Worm (Caenorhabditis elegans): ENCODE measurements around the gene F38H4.4.
A peak's percentile ranks its signal among the peaks of the same experiment; 100 is the strongest.

F38H4.4 gene

DNA sequence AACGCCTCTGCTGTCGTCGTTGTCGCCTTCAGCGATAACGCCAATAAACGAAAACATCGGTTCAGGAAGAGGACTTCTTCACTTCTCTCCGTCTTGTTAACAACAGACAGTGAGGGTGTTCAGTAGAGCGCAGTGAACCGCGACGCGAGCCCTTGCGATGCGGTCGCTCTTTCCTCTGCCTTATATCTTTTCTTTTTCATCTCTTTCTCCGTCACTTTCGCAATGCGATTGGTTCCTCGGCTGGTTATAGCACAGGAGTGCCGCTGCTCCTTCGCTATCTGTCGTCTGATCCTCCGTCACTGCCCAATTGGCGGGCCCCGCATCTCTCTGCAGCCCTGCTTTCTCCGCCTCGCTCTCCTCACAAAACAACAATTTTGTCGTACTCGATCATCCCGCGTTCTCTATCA lies 9.1 kb downstream of the F38H4.4 start (continued):
- peak; percentile 51; the same call in 1 of the 2 replicates for TF ChIP-seq ceh-44 (GFP tag; IDR thresholded peaks at IDR 0.05)
- TF ChIP-seq lin-13 (GFP tag; optimal IDR thresholded peaks at IDR 0.05) = peak; percentile 58
- TF ChIP-seq unc-130 (GFP tag; optimal IDR thresholded peaks at IDR 0.05) = no peak
- no peak for TF ChIP-seq lir-3 (tag; optimal IDR thresholded peaks at IDR 0.05)
- TF ChIP-seq lin-29 (GFP tag; IDR thresholded peaks at IDR 0.05) = no peak

DNA sequence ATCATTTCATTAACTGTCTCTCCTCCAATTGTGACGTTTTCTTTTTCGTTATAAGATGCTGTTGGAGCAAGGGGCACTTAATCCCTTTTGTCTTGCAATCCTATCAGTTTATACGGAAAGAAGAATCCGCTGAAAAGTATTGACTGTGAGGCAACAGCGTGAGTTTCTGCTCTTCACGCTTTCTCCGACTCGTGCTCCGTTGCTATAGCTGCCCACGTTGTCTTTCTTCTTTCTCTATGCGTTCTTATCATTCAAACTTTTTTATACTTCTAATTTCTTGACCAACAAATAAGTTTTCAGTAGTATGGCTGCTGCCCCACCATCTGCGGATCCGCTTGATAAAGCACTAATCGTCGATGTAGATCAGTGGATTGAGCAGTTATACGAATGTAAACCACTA lies 10.1 kb downstream of the F38H4.4 start, which contains the start of gene let-92:
let-92 (plus strand) TSS at position 301 of the 400 bp plus-strand sequence.
- TF ChIP-seq lim-7 (GFP tag; IDR thresholded peaks at IDR 0.05) = no peak
- TF ChIP-seq T26A8.4 (GFP tag; IDR thresholded peaks at IDR 0.05) = no peak
- TF ChIP-seq lsy-2 (tag; optimal IDR thresholded peaks at IDR 0.05) = no peak
- no peak for TF ChIP-seq arid-1 (GFP tag; conservative IDR thresholded peaks at IDR 0.05)
- TF ChIP-seq ces-1 (GFP tag; optimal IDR thresholded peaks at IDR 0.05) = no peak
- no peak for TF ChIP-seq jun-1 (tag; optimal IDR thresholded peaks at IDR 0.05)
- TF ChIP-seq T20F7.1 (GFP tag; optimal IDR thresholded peaks at IDR 0.05) = no peak
- no peak for TF ChIP-seq zip-2 (tag; optimal IDR thresholded peaks at IDR 0.05)
- TF ChIP-seq dpl-1 (GFP tag; optimal IDR thresholded peaks at IDR 0.05) = no peak
- no peak for TF ChIP-seq snpc-1.2 (GFP tag; IDR thresholded peaks at IDR 0.05)
- no peak for TF ChIP-seq Y105C5A.15 (GFP tag; IDR thresholded peaks at IDR 0.05)
- TF ChIP-seq fos-1 (tag; optimal IDR thresholded peaks at IDR 0.05) = no peak
- TF ChIP-seq attf-4 (tag; optimal IDR thresholded peaks at IDR 0.05) = no peak
- no peak for TF ChIP-seq mep-1 (tag; optimal IDR thresholded peaks at IDR 0.05)
- no peak for TF ChIP-seq ztf-7 (tag; optimal IDR thresholded peaks at IDR 0.05)
- TF ChIP-seq tra-1 (GFP tag; IDR thresholded peaks at IDR 0.05) = no peak

DNA sequence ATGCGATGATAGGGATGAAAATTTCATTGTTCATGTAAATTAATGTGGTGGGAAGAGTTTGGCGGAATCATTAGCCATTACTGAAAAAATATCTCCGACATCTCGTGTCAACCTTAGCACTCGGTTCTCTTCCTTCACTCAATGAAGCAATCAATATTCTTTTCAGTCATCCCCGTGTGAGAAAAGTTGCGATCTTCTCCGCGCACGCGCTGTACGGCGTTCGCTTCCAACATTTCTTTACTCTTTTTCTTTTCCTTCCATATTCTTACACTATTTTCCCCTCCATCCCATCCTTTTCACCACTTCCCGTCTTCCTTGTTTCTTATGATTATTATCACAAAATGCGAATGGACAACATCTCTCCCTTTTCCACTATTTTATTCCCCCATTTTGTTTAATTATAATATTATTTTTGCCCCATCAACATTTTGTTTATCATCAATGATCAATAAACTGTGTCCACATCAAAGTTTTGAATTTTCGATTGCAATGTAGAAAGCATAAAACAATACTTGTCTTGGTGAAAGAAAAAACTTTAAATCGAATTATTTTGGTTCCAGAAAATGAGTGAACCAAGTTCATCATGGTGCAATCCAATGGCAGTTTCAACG lies 12.0 kb downstream of the F38H4.4 start, which contains the start of gene mob-1:
mob-1 (plus strand) TSS at position 561 of the 611 bp plus-strand sequence.
- TF ChIP-seq madf-5 (GFP tag; IDR thresholded peaks at IDR 0.05) (no peak), R02D3.7 (tag; optimal IDR thresholded peaks at IDR 0.05) (no peak), ama-1 (optimal IDR thresholded peaks at IDR 0.05) (peak; percentile 54), madf-9 (GFP tag; conservative IDR thresholded peaks at IDR 0.05) (no peak), mdl-1 (tag; optimal IDR thresholded peaks at IDR 0.05) (peak in 1 of 2 experiments; percentile 34), lim-7 (GFP tag; IDR thresholded peaks at IDR 0.05) (0 out of 2 replicates have a peak, but pooled peaks have one; percentile 36), snpc-1.2 (GFP tag; IDR thresholded peaks at IDR 0.05) (0 out of 2 replicates have a peak, but pooled peaks have one; percentile 11), daf-16 (GFP tag; optimal IDR thresholded peaks at IDR 0.05) (no peak), daf-16 (tag; optimal IDR thresholded peaks at IDR 0.05) (peak; percentile 43), ceh-28 (tag; optimal IDR thresholded peaks at IDR 0.05) (no peak), hlh-30 (tag; optimal IDR thresholded peaks at IDR 0.05; ENCODE audit: insufficient read depth) (peak; percentile 54), hlh-11 (tag; optimal IDR thresholded peaks at IDR 0.05) (peak; percentile 7), mxl-3 (GFP tag; optimal IDR thresholded peaks at IDR 0.05) (peak; percentile 66), mes-2 (tag; optimal IDR thresholded peaks at IDR 0.05; ENCODE audit: poor library complexity, severe bottlenecking) (peak; percentile 29), dve-1 (tag; optimal IDR thresholded peaks at IDR 0.05; ENCODE audit: insufficient read depth) (peak; percentile 42), lin-38 (GFP tag; IDR thresholded peaks at IDR 0.05) (peak; percentile 39), nhr-77 (tag; optimal IDR thresholded peaks at IDR 0.05) (peak; percentile 7), lsy-2 (tag; optimal IDR thresholded peaks at IDR 0.05) (peak in 1 of 2 experiments; percentile 31), lin-1 (GFP tag; IDR thresholded peaks at IDR 0.05) (no peak), unc-62 (GFP tag; optimal IDR thresholded peaks at IDR 0.05 in 1 of 2) (no peak), unc-62 (tag; optimal IDR thresholded peaks at IDR 0.05) (no peak), aha-1 (tag) (peak; percentile 38)

Measured in whole organism, L4 larva.